Comparison of ENCODE assay signal across 1 fruit fly cellular context in the genomic region with DNA sequence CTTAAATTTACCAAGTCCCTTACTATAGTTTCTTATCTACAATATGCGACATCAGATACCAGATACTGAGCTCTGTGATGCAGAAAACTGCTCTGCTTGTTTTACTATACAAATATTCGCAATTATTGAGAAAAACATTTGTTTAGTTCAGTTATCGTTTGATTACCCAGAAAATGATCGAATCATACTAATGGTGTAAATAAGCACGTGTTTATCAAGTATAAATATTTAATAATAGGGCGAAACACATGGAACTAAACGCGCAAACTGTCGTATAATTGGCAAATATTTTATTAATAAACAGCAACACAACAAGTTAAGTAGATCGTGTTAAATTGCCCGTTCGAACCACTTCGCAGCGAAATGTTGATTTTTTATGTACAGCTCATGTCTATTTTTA.
A peak's percentile ranks its signal among the peaks of the same experiment; 100 is the strongest.
TF ChIP-seq lines count a peak whose summit lies in the region.

No protein-coding gene starts in this region.

TF ChIP-seq in whole organism, embryonic, 481 proteins besides CTCF, POLR2A, EP300 and RAD21 (continued from another document):
- no peak for TF ChIP-seq ken (GFP tag; IDR thresholded peaks at IDR 0.05; lab: Robert Waterston, UW)
- no peak for TF ChIP-seq ara (GFP tag; IDR thresholded peaks at IDR 0.05; lab: Robert Waterston, UW)
- TF ChIP-seq sc (optimal IDR thresholded peaks at IDR 0.05; lab: Kevin White, UChicago): no peak
- no peak for TF ChIP-seq sc (GFP tag; optimal IDR thresholded peaks at IDR 0.05; lab: Kevin White, UChicago)
- peak; percentile 3 for TF ChIP-seq CG12391 (tag; optimal IDR thresholded peaks at IDR 0.05; lab: Kevin White, UChicago)
- TF ChIP-seq H2.0 (GFP tag; IDR thresholded peaks at IDR 0.05; lab: Robert Waterston, UW): no peak
- TF ChIP-seq sr (GFP tag; IDR thresholded peaks at IDR 0.05; lab: Robert Waterston, UW): no peak
- TF ChIP-seq CG2678 (tag; optimal IDR thresholded peaks at IDR 0.05; lab: Kevin White, UChicago): peak; percentile 75
- no peak for TF ChIP-seq nmo (GFP tag; optimal IDR thresholded peaks at IDR 0.05; lab: Kevin White, UChicago)
- peak; percentile 73 for TF ChIP-seq CG17568 (GFP tag; optimal IDR thresholded peaks at IDR 0.05; lab: Kevin White, UChicago)
- TF ChIP-seq Sry-β (GFP tag; optimal IDR thresholded peaks at IDR 0.05; lab: Kevin White, UChicago): no peak
- TF ChIP-seq insv (GFP tag; optimal IDR thresholded peaks at IDR 0.05; lab: Kevin White, UChicago): no peak
- TF ChIP-seq ash1 (GFP tag; optimal IDR thresholded peaks at IDR 0.05; lab: Kevin White, UChicago): no peak
- peak; percentile 53 for TF ChIP-seq Blimp-1 (GFP tag; optimal IDR thresholded peaks at IDR 0.05; lab: Kevin White, UChicago)
- no peak for TF ChIP-seq CG14965 (GFP tag; optimal IDR thresholded peaks at IDR 0.05; lab: Kevin White, UChicago; ENCODE audit: borderline replicate concordance)
- TF ChIP-seq Asciz (GFP tag; optimal IDR thresholded peaks at IDR 0.05; lab: Kevin White, UChicago): peak; percentile 31
- peak; percentile 41; the same call in 1 of the 3 replicates for TF ChIP-seq CG17361 (GFP tag; IDR thresholded peaks at IDR 0.05; lab: Robert Waterston, UW)
- TF ChIP-seq slou (GFP tag; optimal IDR thresholded peaks at IDR 0.05; lab: Kevin White, UChicago): no peak
- TF ChIP-seq CG3726 (GFP tag; IDR thresholded peaks at IDR 0.05; lab: Robert Waterston, UW): no peak
- TF ChIP-seq PHDP (tag; optimal IDR thresholded peaks at IDR 0.05; lab: Kevin White, UChicago): peak; percentile 88
- peak; percentile 57 for TF ChIP-seq CG18011 (GFP tag; optimal IDR thresholded peaks at IDR 0.05; lab: Kevin White, UChicago)
- no peak for TF ChIP-seq Pdp1 (GFP tag; optimal IDR thresholded peaks at IDR 0.05; lab: Kevin White, UChicago)
- TF ChIP-seq Ets97D (GFP tag; optimal IDR thresholded peaks at IDR 0.05; lab: Kevin White, UChicago): no peak
- TF ChIP-seq Dad (GFP tag; optimal IDR thresholded peaks at IDR 0.05; lab: Kevin White, UChicago): no peak
- peak; percentile 37 for TF ChIP-seq CG7556 (GFP tag; optimal IDR thresholded peaks at IDR 0.05; lab: Kevin White, UChicago)
- TF ChIP-seq HLH3B (GFP tag; IDR thresholded peaks at IDR 0.05; lab: Robert Waterston, UW): no peak
- no peak for TF ChIP-seq YL-1 (GFP tag; optimal IDR thresholded peaks at IDR 0.05; lab: Kevin White, UChicago)
- TF ChIP-seq so (GFP tag; IDR thresholded peaks at IDR 0.05; lab: Robert Waterston, UW): peak; percentile 39; the same call in 1 of the 3 replicates
- no peak for TF ChIP-seq cas (GFP tag; IDR thresholded peaks at IDR 0.05; lab: Robert Waterston, UW)
- TF ChIP-seq Dip2 (GFP tag; IDR thresholded peaks at IDR 0.05; lab: Robert Waterston, UW): no peak
- no peak for TF ChIP-seq CG8765 (GFP tag; IDR thresholded peaks at IDR 0.05; lab: Robert Waterston, UW)
- TF ChIP-seq rib (GFP tag; IDR thresholded peaks at IDR 0.05; lab: Robert Waterston, UW): peak; percentile 55
- no peak for TF ChIP-seq ac (GFP tag; optimal IDR thresholded peaks at IDR 0.05; lab: Kevin White, UChicago)
- TF ChIP-seq CG14710 (tag; optimal IDR thresholded peaks at IDR 0.05; lab: Kevin White, UChicago): peak; percentile 2
- TF ChIP-seq disco-r (GFP tag; optimal IDR thresholded peaks at IDR 0.05; lab: Kevin White, UChicago): no peak
- TF ChIP-seq CG9609 (GFP tag; optimal IDR thresholded peaks at IDR 0.05; lab: Kevin White, UChicago): no peak
- no peak for TF ChIP-seq CG34422 (GFP tag; IDR thresholded peaks at IDR 0.05; lab: Robert Waterston, UW)
- no peak for TF ChIP-seq CG10267 (tag; optimal IDR thresholded peaks at IDR 0.05; lab: Kevin White, UChicago)
- TF ChIP-seq CG16779 (GFP tag; IDR thresholded peaks at IDR 0.05; lab: Robert Waterston, UW): no peak
- peak; percentile 75 for TF ChIP-seq CoRest (tag; optimal IDR thresholded peaks at IDR 0.05; lab: Kevin White, UChicago)
- TF ChIP-seq odd (GFP tag; optimal IDR thresholded peaks at IDR 0.05; lab: Kevin White, UChicago): peak; percentile 50
- no peak for TF ChIP-seq pzg (GFP tag; optimal IDR thresholded peaks at IDR 0.05; lab: Kevin White, UChicago)
- no peak for TF ChIP-seq H15 (GFP tag; IDR thresholded peaks at IDR 0.05; lab: Robert Waterston, UW)
- TF ChIP-seq ftz-f1 (GFP tag; optimal IDR thresholded peaks at IDR 0.05; lab: Kevin White, UChicago): no peak
- no peak for TF ChIP-seq Side (GFP tag; optimal IDR thresholded peaks at IDR 0.05; lab: Kevin White, UChicago)
- peak; percentile 87 for TF ChIP-seq Med (GFP tag; lab: Kevin White, UChicago)
- TF ChIP-seq h (optimal IDR thresholded peaks at IDR 0.05; lab: Kevin White, UChicago): no peak
- no peak for TF ChIP-seq CG4282 (GFP tag; optimal IDR thresholded peaks at IDR 0.05; lab: Kevin White, UChicago)
- no peak for TF ChIP-seq CG32772 (GFP tag; IDR thresholded peaks at IDR 0.05; lab: Robert Waterston, UW)
- peak; percentile 26; the same call in 1 of the 2 replicates for TF ChIP-seq ranshi (GFP tag; IDR thresholded peaks at IDR 0.05; lab: Robert Waterston, UW)
- no peak for TF ChIP-seq Bdp1 (GFP tag; optimal IDR thresholded peaks at IDR 0.05; lab: Kevin White, UChicago)
- TF ChIP-seq CG4854 (GFP tag; optimal IDR thresholded peaks at IDR 0.05; lab: Kevin White, UChicago): peak; percentile 67
- TF ChIP-seq CG13123 (GFP tag; optimal IDR thresholded peaks at IDR 0.05; lab: Kevin White, UChicago): peak; percentile 19
- TF ChIP-seq nom (GFP tag; optimal IDR thresholded peaks at IDR 0.05; lab: Kevin White, UChicago): no peak
- no peak for TF ChIP-seq wek (GFP tag; optimal IDR thresholded peaks at IDR 0.05; lab: Kevin White, UChicago)
- no peak for TF ChIP-seq CG5953 (GFP tag; IDR thresholded peaks at IDR 0.05; lab: Robert Waterston, UW)
- no peak for TF ChIP-seq Dll (GFP tag; IDR thresholded peaks at IDR 0.05; lab: Robert Waterston, UW; ENCODE audit: partially characterized antibody)
- no peak for TF ChIP-seq nerfin-2 (GFP tag; IDR thresholded peaks at IDR 0.05; lab: Robert Waterston, UW; ENCODE audit: partially characterized antibody)
- no peak for TF ChIP-seq fu2 (GFP tag; optimal IDR thresholded peaks at IDR 0.05; lab: Kevin White, UChicago)
- no peak for TF ChIP-seq HLH54F (GFP tag; optimal IDR thresholded peaks at IDR 0.05; lab: Kevin White, UChicago)
- TF ChIP-seq CG17802 (tag; optimal IDR thresholded peaks at IDR 0.05; lab: Kevin White, UChicago): no peak
- TF ChIP-seq danr (GFP tag; IDR thresholded peaks at IDR 0.05; lab: Robert Waterston, UW): no peak
- no peak for TF ChIP-seq lbe (GFP tag; optimal IDR thresholded peaks at IDR 0.05; lab: Kevin White, UChicago)
- peak; percentile 89 for TF ChIP-seq CG12769 (tag; optimal IDR thresholded peaks at IDR 0.05; lab: Kevin White, UChicago)
- TF ChIP-seq ato (GFP tag; IDR thresholded peaks at IDR 0.05; lab: Robert Waterston, UW; ENCODE audit: partially characterized antibody): no peak
- no peak for TF ChIP-seq CG5245 (GFP tag; optimal IDR thresholded peaks at IDR 0.05; lab: Kevin White, UChicago)
- peak; percentile 5 for TF ChIP-seq ATbp (GFP tag; optimal IDR thresholded peaks at IDR 0.05; lab: Kevin White, UChicago)
- TF ChIP-seq Atf6 (GFP tag; IDR thresholded peaks at IDR 0.05; lab: Robert Waterston, UW): peak; percentile 82
- 0 out of 2 replicates have a peak, but pooled peaks have one; percentile 24 for TF ChIP-seq CG14441 (GFP tag; IDR thresholded peaks at IDR 0.05; lab: Robert Waterston, UW)
- peak; percentile 56 for TF ChIP-seq CG12104 (GFP tag; optimal IDR thresholded peaks at IDR 0.05; lab: Kevin White, UChicago)
- TF ChIP-seq CG2199 (GFP tag; IDR thresholded peaks at IDR 0.05; lab: Robert Waterston, UW): no peak
- no peak for TF ChIP-seq cg (GFP tag; optimal IDR thresholded peaks at IDR 0.05; lab: Kevin White, UChicago)
- no peak for TF ChIP-seq NC2α (GFP tag; optimal IDR thresholded peaks at IDR 0.05; lab: Kevin White, UChicago)
- peak; percentile 79 for TF ChIP-seq Meics (GFP tag; optimal IDR thresholded peaks at IDR 0.05; lab: Kevin White, UChicago)
- no peak for TF ChIP-seq CG3847 (GFP tag; IDR thresholded peaks at IDR 0.05; lab: Robert Waterston, UW)
- TF ChIP-seq unpg (GFP tag; optimal IDR thresholded peaks at IDR 0.05; lab: Kevin White, UChicago): peak; percentile 73
- no peak for TF ChIP-seq hb (GFP tag; IDR thresholded peaks at IDR 0.05; lab: Robert Waterston, UW; ENCODE audit: partially characterized antibody)
